Worm (Caenorhabditis elegans) whole organism, L4 larva: ENCODE results near the gene ucr-1.

ENCODE experiments used
- F26F4.8 ChIP-seq: fragments of 200-800 bp; sonication (Bioruptor generic); conservative IDR thresholded peaks from 2 replicates; pipeline ENCODE4 v1.3.6; 2022; ENCODE audit warnings: missing genetic modification characterization, missing compliant biosample characterization
- F37D6.2 ChIP-seq: sonication (generic microtip); optimal IDR thresholded peaks from 2 replicates; lab custom pipeline; 2016; ENCODE audit warnings: mild to moderate bottlenecking, missing genetic modification characterization, missing compliant biosample characterization
- F44E2.7 ChIP-seq: fragments of 200-800 bp; sonication (Bioruptor generic); IDR thresholded peaks from 2 replicates; pipeline ENCODE4 v2.1.2; 2022; ENCODE audit warnings: missing genetic modification characterization, missing compliant biosample characterization
- F49E8.2 ChIP-seq: sonication (generic microtip); optimal IDR thresholded peaks from 2 replicates; lab custom pipeline; 2016; ENCODE audit warnings: missing compliant biosample characterization, mild to moderate bottlenecking, missing genetic modification characterization, borderline replicate concordance
- R02D3.7 ChIP-seq: fragments of 150-350 bp; sonication (generic microtip); optimal IDR thresholded peaks from 3 replicates; lab custom pipeline; 2014; ENCODE audit warnings: missing biosample characterization, missing genetic modification characterization
- T26A8.4 ChIP-seq: fragments of 200-800 bp; sonication (Bioruptor generic); IDR thresholded peaks from 2 replicates; pipeline ENCODE4 v1.3.6; 2022; ENCODE audit warnings: missing genetic modification characterization, missing compliant biosample characterization
- Y105C5A.15 ChIP-seq: fragments of 200-800 bp; sonication (Bioruptor generic); IDR thresholded peaks from 2 replicates; pipeline ENCODE4 v1.3.6; 2022; ENCODE audit warnings: missing genetic modification characterization, missing compliant biosample characterization
- Y5F2A.4 ChIP-seq: fragments of 200-800 bp; sonication (Bioruptor generic); optimal IDR thresholded peaks from 2 replicates; lab custom pipeline; 2018; ENCODE audit warnings: mild to moderate bottlenecking, missing genetic modification characterization, missing compliant biosample characterization
- Y75B8A.6 ChIP-seq: fragments of 200-800 bp; sonication (Bioruptor generic); IDR thresholded peaks from 2 replicates; pipeline ENCODE4 v1.3.6; 2022; ENCODE audit warnings: missing genetic modification reagents, missing genetic modification characterization, missing compliant biosample characterization
- ZK337.2 ChIP-seq: fragments of 200-800 bp; sonication (Bioruptor generic); IDR thresholded peaks from 2 replicates; pipeline ENCODE4 v1.3.6; 2022; ENCODE audit warnings: missing genetic modification reagents, missing genetic modification characterization, missing compliant biosample characterization
- ZK546.5 ChIP-seq, 2 experiments: sonication (generic microtip); optimal IDR thresholded peaks; 2 replicates each; lab custom pipeline; 2017; ENCODE audit warnings: missing biosample characterization in 2 of 2, missing genetic modification characterization in 2 of 2
- aha-1 ChIP-seq: fragments of 150-350 bp; peaks from one replicate; lab custom pipeline; 2014; ENCODE audit warnings: missing biosample characterization, missing genetic modification characterization
- aly-2 ChIP-seq: sonication (generic microtip); optimal IDR thresholded peaks from 2 replicates; lab custom pipeline; 2018; ENCODE audit warnings: missing biosample characterization, missing genetic modification characterization
- arid-1 ChIP-seq: fragments of 200-800 bp; sonication (Bioruptor generic); conservative IDR thresholded peaks from 2 replicates; pipeline ENCODE4 v1.3.6; 2022; ENCODE audit warnings: missing genetic modification reagents, missing genetic modification characterization, missing compliant biosample characterization
- daf-12 ChIP-seq: fragments of 150-350 bp; optimal IDR thresholded peaks from 2 replicates; lab custom pipeline; 2014; ENCODE audit warnings: missing biosample characterization, missing genetic modification reagents, missing genetic modification characterization
- dmd-8 ChIP-seq: fragments of 200-800 bp; sonication (Bioruptor generic); IDR thresholded peaks from 2 replicates; pipeline ENCODE4 v1.3.6; 2022; ENCODE audit warnings: missing genetic modification characterization, missing compliant biosample characterization
- duxl-1 ChIP-seq: sonication (generic microtip); optimal IDR thresholded peaks from 2 replicates; lab custom pipeline; 2016; ENCODE audit warnings: mild to moderate bottlenecking, missing genetic modification characterization, moderate library complexity, missing compliant biosample characterization; ENCODE audit not compliant: poor library complexity
- dve-1 ChIP-seq: sonication (generic microtip); optimal IDR thresholded peaks from 2 replicates; lab custom pipeline; 2017; ENCODE audit warnings: antibody characterized with exemption, mild to moderate bottlenecking, missing genetic modification characterization, missing compliant biosample characterization; ENCODE audit not compliant: insufficient read depth
- egl-43 ChIP-seq: fragments of 200-800 bp; sonication (Bioruptor generic); IDR thresholded peaks from 2 replicates; pipeline ENCODE4 v1.3.6; 2022; ENCODE audit warnings: missing genetic modification reagents, missing genetic modification characterization, missing compliant biosample characterization
- gei-8 ChIP-seq: fragments of 200-800 bp; sonication (Bioruptor generic); optimal IDR thresholded peaks from 2 replicates; lab custom pipeline; 2018; ENCODE audit warnings: mild to moderate bottlenecking, missing genetic modification characterization, missing compliant biosample characterization
- hif-1 ChIP-seq, 2 experiments: sonication (generic microtip); optimal IDR thresholded peaks; 2 replicates each; lab custom pipeline; 2016 to 2017; ENCODE audit warnings: missing compliant biosample characterization in 2 of 2, missing genetic modification characterization in 2 of 2, missing genetic modification reagents in 2 of 2, missing genotype in 2 of 2, mild to moderate bottlenecking in 1 of 2
- hlh-11 ChIP-seq: fragments of 200-800 bp; sonication (Bioruptor generic); optimal IDR thresholded peaks from 2 replicates; lab custom pipeline; 2018; ENCODE audit warnings: mild to moderate bottlenecking, missing genetic modification characterization, missing compliant biosample characterization
- hlh-30 ChIP-seq: sonication (generic microtip); optimal IDR thresholded peaks from 2 replicates; lab custom pipeline; 2017; ENCODE audit warnings: antibody characterized with exemption, mild to moderate bottlenecking, missing genetic modification characterization, missing compliant biosample characterization; ENCODE audit not compliant: insufficient read depth
- jun-1 ChIP-seq: fragments of 150-350 bp; optimal IDR thresholded peaks from 2 replicates; lab custom pipeline; 2014; ENCODE audit warnings: missing biosample characterization, missing genetic modification reagents, missing genetic modification characterization
- lim-7 ChIP-seq: fragments of 200-800 bp; sonication (Bioruptor generic); IDR thresholded peaks from 2 replicates; pipeline ENCODE4 v1.3.6; 2022; ENCODE audit warnings: missing genetic modification characterization, missing compliant biosample characterization
- lin-15B ChIP-seq: fragments of 150-350 bp; sonication (generic microtip); optimal IDR thresholded peaks from 3 replicates; lab custom pipeline; 2014; ENCODE audit warnings: missing biosample characterization, missing genetic modification characterization
- lin-29 ChIP-seq: fragments of 200-800 bp; sonication (Bioruptor generic); IDR thresholded peaks from 2 replicates; pipeline ENCODE4 v1.3.6; 2022; ENCODE audit warnings: missing genetic modification reagents, missing genetic modification characterization, missing compliant biosample characterization
- lin-39 ChIP-seq: fragments of 150-350 bp; optimal IDR thresholded peaks from 2 replicates; lab custom pipeline; 2014; ENCODE audit warnings: missing biosample characterization, missing genetic modification reagents, missing genetic modification characterization
- lsy-2 ChIP-seq, 2 experiments: fragments of 150-350 bp in 1 of 2; sonication (generic microtip) in 1 of 2; optimal IDR thresholded peaks; 2 replicates each; lab custom pipeline; 2014 to 2017; ENCODE audit warnings: missing biosample characterization in 2 of 2, missing genetic modification characterization in 2 of 2
- madf-5 ChIP-seq, 2 experiments: fragments of 200-800 bp; sonication (Bioruptor generic); IDR thresholded peaks; 2 replicates each; pipeline ENCODE4 v1.3.6; 2022; ENCODE audit warnings: missing compliant biosample characterization in 2 of 2, missing genetic modification characterization in 2 of 2
- madf-9 ChIP-seq: fragments of 200-800 bp; sonication (Bioruptor generic); conservative IDR thresholded peaks from 2 replicates; pipeline ENCODE4 v1.3.6; 2022; ENCODE audit warnings: missing genetic modification reagents, missing genetic modification characterization, missing compliant biosample characterization
- mdl-1 ChIP-seq, 2 experiments: fragments of 150-350 bp in 1 of 2; sonication (generic microtip) in 1 of 2; optimal IDR thresholded peaks; 2 replicates each; lab custom pipeline; 2014 to 2017; ENCODE audit warnings: missing biosample characterization in 2 of 2, missing genetic modification characterization in 2 of 2
- mes-2 ChIP-seq: sonication (generic microtip); optimal IDR thresholded peaks from 2 replicates; lab custom pipeline; 2016; ENCODE audit warnings: missing genotype, mild to moderate bottlenecking, missing genetic modification characterization, missing compliant biosample characterization; ENCODE audit not compliant: poor library complexity, severe bottlenecking
- mxl-2 ChIP-seq: fragments of 200-800 bp; sonication (Bioruptor generic); conservative IDR thresholded peaks from 2 replicates; pipeline ENCODE4 v1.3.6; 2022; ENCODE audit warnings: missing genetic modification reagents, missing genetic modification characterization, missing compliant biosample characterization
- mxl-3 ChIP-seq: fragments of 200-800 bp; sonication (Bioruptor generic); optimal IDR thresholded peaks from 2 replicates; lab custom pipeline; 2018; ENCODE audit warnings: mild to moderate bottlenecking, missing genetic modification characterization, missing compliant biosample characterization
- nhr-11 ChIP-seq: fragments of 150-350 bp; optimal IDR thresholded peaks from 2 replicates; lab custom pipeline; 2014; ENCODE audit warnings: missing biosample characterization, missing genetic modification characterization
- nhr-237 ChIP-seq: sonication (generic microtip); optimal IDR thresholded peaks from 2 replicates; lab custom pipeline; 2017; ENCODE audit warnings: missing biosample characterization, missing genetic modification characterization
- nhr-25 ChIP-seq: sonication (generic microtip); optimal IDR thresholded peaks from 2 replicates; lab custom pipeline; 2017; ENCODE audit warnings: missing genetic modification characterization, mild to moderate bottlenecking, missing compliant biosample characterization, antibody characterized with exemption, moderate library complexity, borderline replicate concordance; ENCODE audit not compliant: insufficient read depth
- nhr-76 ChIP-seq: fragments of 150-350 bp; optimal IDR thresholded peaks from 2 replicates; lab custom pipeline; 2014; ENCODE audit warnings: missing biosample characterization, missing genetic modification characterization
- rbr-2 ChIP-seq: sonication (generic microtip); optimal IDR thresholded peaks from 2 replicates; lab custom pipeline; 2016; ENCODE audit warnings: missing genotype, missing genetic modification characterization, missing compliant biosample characterization
- sdz-12 ChIP-seq: fragments of 200-800 bp; sonication (Bioruptor generic); optimal IDR thresholded peaks from 2 replicates; lab custom pipeline; 2018; ENCODE audit warnings: mild to moderate bottlenecking, missing genetic modification characterization, missing compliant biosample characterization
- skn-1 ChIP-seq: fragments of 150-350 bp; optimal IDR thresholded peaks from 2 replicates; lab custom pipeline; 2014; ENCODE audit warnings: missing biosample characterization, missing genetic modification characterization
- snpc-4 ChIP-seq: fragments of 150-350 bp; optimal IDR thresholded peaks from 2 replicates; lab custom pipeline; 2014; ENCODE audit warnings: missing biosample characterization, missing genetic modification characterization
- spr-1 ChIP-seq: sonication (generic microtip); optimal IDR thresholded peaks from 2 replicates; lab custom pipeline; 2016; ENCODE audit warnings: mild to moderate bottlenecking, missing genetic modification characterization, missing compliant biosample characterization
- spr-3 ChIP-seq: fragments of 200-800 bp; sonication (Bioruptor generic); optimal IDR thresholded peaks from 2 replicates; lab custom pipeline; 2018; ENCODE audit warnings: mild to moderate bottlenecking, missing genetic modification characterization, missing compliant biosample characterization
- tag-97 ChIP-seq: fragments of 200-800 bp; sonication (Bioruptor generic); IDR thresholded peaks from 2 replicates; pipeline ENCODE4 v1.3.6; 2022; ENCODE audit warnings: missing genetic modification characterization, missing compliant biosample characterization
- tra-1 ChIP-seq: fragments of 200-800 bp; sonication (Bioruptor generic); IDR thresholded peaks from 2 replicates; pipeline ENCODE4 v1.3.6; 2022; ENCODE audit warnings: missing genetic modification reagents, missing genetic modification characterization, missing compliant biosample characterization
- unc-130 ChIP-seq: sonication (generic microtip); optimal IDR thresholded peaks from 2 replicates; lab custom pipeline; 2016; ENCODE audit warnings: missing genetic modification reagents, missing genetic modification characterization, missing compliant biosample characterization
- vab-7 ChIP-seq: fragments of 200-800 bp; sonication (Bioruptor generic); IDR thresholded peaks from 2 replicates; pipeline ENCODE4 v1.3.6; 2022; ENCODE audit warnings: missing genetic modification reagents, missing genetic modification characterization, missing compliant biosample characterization
- zfp-3 ChIP-seq: fragments of 200-800 bp; sonication (Bioruptor generic); conservative IDR thresholded peaks from 2 replicates; pipeline ENCODE4 v1.3.6; 2022; ENCODE audit warnings: missing genetic modification reagents, missing genetic modification characterization, missing compliant biosample characterization

Gene ucr-1

ce11 chrIII:5601999-5602398 lies 10.1 kb downstream of the ucr-1 start (continued):
- 0 out of 2 replicates have a peak, but pooled peaks have one; percentile 62 for TF ChIP-seq zfp-3 (GFP tag; lab: Robert Waterston, UW)
- no peak for TF ChIP-seq lin-39 (tag; lab: Kevin White, UChicago)
- peak; percentile 87 for TF ChIP-seq ZK337.2 (GFP tag; lab: Robert Waterston, UW)
- peak; percentile 27 for TF ChIP-seq R02D3.7 (tag; lab: Kevin White, UChicago)
- peak; percentile 96 for TF ChIP-seq lim-7 (GFP tag; lab: Robert Waterston, UW)
- TF ChIP-seq F37D6.2 (tag; lab: Kevin White, UChicago): peak; percentile 31
- TF ChIP-seq hlh-11 (tag; lab: Kevin White, UChicago): peak; percentile 71
- no peak for TF ChIP-seq nhr-237 (tag; lab: Kevin White, UChicago)
- TF ChIP-seq skn-1: no peak
- peak; percentile 91; the same call in 1 of the 2 replicates for TF ChIP-seq Y105C5A.15 (GFP tag; lab: Robert Waterston, UW)
- no peak for TF ChIP-seq ZK546.5 (tag; optimal IDR thresholded peaks at IDR 0.05; lab: Kevin White, UChicago)
- TF ChIP-seq snpc-4: no peak
- peak; percentile 82 for TF ChIP-seq aha-1 (tag; lab: Kevin White, UChicago)
- TF ChIP-seq mxl-2: 0 out of 2 replicates have a peak, but pooled peaks have one; percentile 46
- peak; percentile 37 for TF ChIP-seq nhr-11 (tag; lab: Kevin White, UChicago)
- TF ChIP-seq vab-7 (GFP tag; lab: Robert Waterston, UW): peak; percentile 87
- peak; percentile 88 for TF ChIP-seq tra-1 (GFP tag; lab: Robert Waterston, UW)
- TF ChIP-seq jun-1 (tag; lab: Kevin White, UChicago): peak; percentile 36
- TF ChIP-seq tag-97 (GFP tag; lab: Robert Waterston, UW): no peak
- TF ChIP-seq daf-12 (tag; lab: Kevin White, UChicago): no peak
- peak; percentile 98 for TF ChIP-seq dmd-8
- TF ChIP-seq Y5F2A.4 (GFP tag; lab: Kevin White, UChicago): peak; percentile 89
- TF ChIP-seq gei-8 (GFP tag; lab: Kevin White, UChicago): peak; percentile 80
- peak; percentile 84 for TF ChIP-seq dve-1 (tag; lab: Kevin White, UChicago)
- TF ChIP-seq egl-43 (GFP tag; lab: Robert Waterston, UW): peak; percentile 94
- peak; percentile 87 for TF ChIP-seq F26F4.8 (GFP tag; lab: Robert Waterston, UW)
- peak; percentile 90 for TF ChIP-seq T26A8.4 (GFP tag; lab: Robert Waterston, UW)
- peak; percentile 86 for TF ChIP-seq madf-9
- TF ChIP-seq lin-15B (tag; lab: Kevin White, UChicago): no peak
- TF ChIP-seq F49E8.2 (tag; lab: Kevin White, UChicago): peak; percentile 89
- TF ChIP-seq mxl-3: peak; percentile 79
- peak; percentile 72 to 83; a peak in 3 of 4 replicates for TF ChIP-seq madf-5 (GFP tag; IDR thresholded peaks at IDR 0.05; lab: Robert Waterston, UW)
- TF ChIP-seq duxl-1 (tag; lab: Kevin White, UChicago): peak; percentile 91
- TF ChIP-seq hlh-30 (tag; lab: Kevin White, UChicago): peak; percentile 37
- TF ChIP-seq sdz-12 (GFP tag; lab: Kevin White, UChicago): peak; percentile 81
- peak; percentile 82 for TF ChIP-seq unc-130 (GFP tag; lab: Kevin White, UChicago)
- TF ChIP-seq lsy-2 (tag; optimal IDR thresholded peaks at IDR 0.05; lab: Kevin White, UChicago): peak in 1 of 2 experiments; percentile 76
- 0 out of 2 replicates have a peak, but pooled peaks have one; percentile 45 for TF ChIP-seq lin-29 (GFP tag; lab: Robert Waterston, UW)
- peak; percentile 23 to 51 for TF ChIP-seq hif-1 (tag; optimal IDR thresholded peaks at IDR 0.05; lab: Kevin White, UChicago)
- peak; percentile 34 for TF ChIP-seq aly-2 (tag; lab: Kevin White, UChicago)
- TF ChIP-seq spr-3 (GFP tag; lab: Kevin White, UChicago): peak; percentile 54
- TF ChIP-seq F44E2.7 (GFP tag; lab: Robert Waterston, UW): peak; percentile 93
- TF ChIP-seq mes-2 (tag; lab: Kevin White, UChicago): peak; percentile 92
- peak; percentile 94 for TF ChIP-seq arid-1 (GFP tag; lab: Robert Waterston, UW)
- TF ChIP-seq rbr-2 (tag; lab: Kevin White, UChicago): peak; percentile 76
- TF ChIP-seq spr-1 (tag; lab: Kevin White, UChicago): peak; percentile 37
- TF ChIP-seq mdl-1 (tag; optimal IDR thresholded peaks at IDR 0.05; lab: Kevin White, UChicago): peak in 1 of 2 experiments; percentile 3
- TF ChIP-seq nhr-76 (tag; lab: Kevin White, UChicago): no peak
- TF ChIP-seq nhr-25 (tag; lab: Kevin White, UChicago): peak; percentile 64
- 0 out of 2 replicates have a peak, but pooled peaks have one; percentile 56 for TF ChIP-seq Y75B8A.6 (GFP tag; lab: Robert Waterston, UW)
